Worm (Caenorhabditis elegans) whole organism, L4 larva: Measurements from ENCODE around the gene srd-40.
A peak's percentile ranks its signal among the peaks of the same experiment; 100 is the strongest.
"Not testable (repeated sequence)": the region's sequence is repeated elsewhere in the genome, so short reads cannot be mapped to it uniquely, and the experiment has no call there.

Experiments used
- D1046.2 ChIP-seq: fragments of 200-800 bp; sonication (Bioruptor generic); IDR thresholded peaks from 2 replicates; pipeline ENCODE4 v1.3.6; 2022; ENCODE audit warnings: missing genetic modification characterization, missing compliant biosample characterization
- F44E2.7 ChIP-seq: fragments of 200-800 bp; sonication (Bioruptor generic); IDR thresholded peaks from 2 replicates; pipeline ENCODE4 v2.1.2; 2022; ENCODE audit warnings: missing genetic modification characterization, missing compliant biosample characterization
- Y105C5A.15 ChIP-seq: fragments of 200-800 bp; sonication (Bioruptor generic); IDR thresholded peaks from 2 replicates; pipeline ENCODE4 v1.3.6; 2022; ENCODE audit warnings: missing genetic modification characterization, missing compliant biosample characterization
- Y5F2A.4 ChIP-seq: fragments of 200-800 bp; sonication (Bioruptor generic); optimal IDR thresholded peaks from 2 replicates; lab custom pipeline; 2018; ENCODE audit warnings: mild to moderate bottlenecking, missing genetic modification characterization, missing compliant biosample characterization
- ZK337.2 ChIP-seq: fragments of 200-800 bp; sonication (Bioruptor generic); IDR thresholded peaks from 2 replicates; pipeline ENCODE4 v1.3.6; 2022; ENCODE audit warnings: missing genetic modification reagents, missing genetic modification characterization, missing compliant biosample characterization
- arid-1 ChIP-seq: fragments of 200-800 bp; sonication (Bioruptor generic); conservative IDR thresholded peaks from 2 replicates; pipeline ENCODE4 v1.3.6; 2022; ENCODE audit warnings: missing genetic modification reagents, missing genetic modification characterization, missing compliant biosample characterization
- ceh-28 ChIP-seq: fragments of 150-350 bp; optimal IDR thresholded peaks from 2 replicates; lab custom pipeline; 2014; ENCODE audit warnings: missing biosample characterization, missing genetic modification reagents, missing genetic modification characterization
- ceh-44 ChIP-seq: fragments of 200-800 bp; sonication (Bioruptor generic); IDR thresholded peaks from 2 replicates; pipeline ENCODE4 v1.3.6; 2022; ENCODE audit warnings: missing genetic modification reagents, missing genetic modification characterization, missing compliant biosample characterization
- ceh-62 ChIP-seq: sonication (generic microtip); optimal IDR thresholded peaks from 2 replicates; lab custom pipeline; 2017; ENCODE audit warnings: missing biosample characterization, missing genetic modification characterization
- ceh-82 ChIP-seq: sonication (generic microtip); optimal IDR thresholded peaks from 2 replicates; lab custom pipeline; 2017; ENCODE audit warnings: missing biosample characterization, missing genetic modification characterization
- daf-12 ChIP-seq: fragments of 150-350 bp; optimal IDR thresholded peaks from 2 replicates; lab custom pipeline; 2014; ENCODE audit warnings: missing biosample characterization, missing genetic modification reagents, missing genetic modification characterization
- daf-19 ChIP-seq: fragments of 200-800 bp; sonication (Bioruptor generic); conservative IDR thresholded peaks from 2 replicates; pipeline ENCODE4 v1.3.6; 2022; ENCODE audit warnings: missing genetic modification characterization, missing compliant biosample characterization
- dmd-8 ChIP-seq: fragments of 200-800 bp; sonication (Bioruptor generic); IDR thresholded peaks from 2 replicates; pipeline ENCODE4 v1.3.6; 2022; ENCODE audit warnings: missing genetic modification characterization, missing compliant biosample characterization
- dmd-9 ChIP-seq: fragments of 200-800 bp; sonication (Bioruptor generic); IDR thresholded peaks from 2 replicates; pipeline ENCODE4 v1.3.6; 2022; ENCODE audit warnings: missing genetic modification reagents, missing genetic modification characterization, missing compliant biosample characterization
- duxl-1 ChIP-seq: sonication (generic microtip); optimal IDR thresholded peaks from 2 replicates; lab custom pipeline; 2016; ENCODE audit warnings: mild to moderate bottlenecking, missing genetic modification characterization, moderate library complexity, missing compliant biosample characterization; ENCODE audit not compliant: poor library complexity
- dve-1 ChIP-seq: sonication (generic microtip); optimal IDR thresholded peaks from 2 replicates; lab custom pipeline; 2017; ENCODE audit warnings: antibody characterized with exemption, mild to moderate bottlenecking, missing genetic modification characterization, missing compliant biosample characterization; ENCODE audit not compliant: insufficient read depth
- egl-43 ChIP-seq: fragments of 200-800 bp; sonication (Bioruptor generic); IDR thresholded peaks from 2 replicates; pipeline ENCODE4 v1.3.6; 2022; ENCODE audit warnings: missing genetic modification reagents, missing genetic modification characterization, missing compliant biosample characterization
- fos-1 ChIP-seq: fragments of 150-350 bp; optimal IDR thresholded peaks from 2 replicates; lab custom pipeline; 2014; ENCODE audit warnings: missing biosample characterization, missing genetic modification characterization
- hlh-30 ChIP-seq: sonication (generic microtip); optimal IDR thresholded peaks from 2 replicates; lab custom pipeline; 2017; ENCODE audit warnings: antibody characterized with exemption, mild to moderate bottlenecking, missing genetic modification characterization, missing compliant biosample characterization; ENCODE audit not compliant: insufficient read depth
- hmg-1.1 ChIP-seq: fragments of 200-800 bp; sonication (Bioruptor generic); IDR thresholded peaks from 2 replicates; pipeline ENCODE4 v1.3.6; 2022; ENCODE audit warnings: missing genetic modification reagents, missing genetic modification characterization, missing compliant biosample characterization
- jun-1 ChIP-seq: fragments of 150-350 bp; optimal IDR thresholded peaks from 2 replicates; lab custom pipeline; 2014; ENCODE audit warnings: missing biosample characterization, missing genetic modification reagents, missing genetic modification characterization
- lin-38 ChIP-seq: fragments of 200-800 bp; sonication (Bioruptor generic); IDR thresholded peaks from 2 replicates; pipeline ENCODE4 v1.3.6; 2022; ENCODE audit warnings: missing genetic modification reagents, missing genetic modification characterization, missing compliant biosample characterization
- lin-39 ChIP-seq: fragments of 150-350 bp; optimal IDR thresholded peaks from 2 replicates; lab custom pipeline; 2014; ENCODE audit warnings: missing biosample characterization, missing genetic modification reagents, missing genetic modification characterization
- mxl-2 ChIP-seq: fragments of 200-800 bp; sonication (Bioruptor generic); conservative IDR thresholded peaks from 2 replicates; pipeline ENCODE4 v1.3.6; 2022; ENCODE audit warnings: missing genetic modification reagents, missing genetic modification characterization, missing compliant biosample characterization
- nhr-111 ChIP-seq: fragments of 200-800 bp; sonication (Bioruptor generic); optimal IDR thresholded peaks from 2 replicates; lab custom pipeline; 2018; ENCODE audit warnings: mild to moderate bottlenecking, missing genetic modification characterization, missing compliant biosample characterization
- nhr-237 ChIP-seq: sonication (generic microtip); optimal IDR thresholded peaks from 2 replicates; lab custom pipeline; 2017; ENCODE audit warnings: missing biosample characterization, missing genetic modification characterization
- pha-4 ChIP-seq, 2 experiments: fragments of 150-350 bp in 1 of 2; fragments of 200-800 bp in 1 of 2; sonication (Bioruptor generic) in 1 of 2; IDR thresholded peaks in 1 of 2; optimal IDR thresholded peaks in 1 of 2; 2 replicates each; pipeline versions ENCODE4 v1.3.6 to Lab custom; 2014 to 2022; ENCODE audit warnings: missing genetic modification characterization in 2 of 2, missing genetic modification reagents in 2 of 2, missing biosample characterization in 1 of 2, missing compliant biosample characterization in 1 of 2
- saeg-2 ChIP-seq: fragments of 200-800 bp; sonication (Bioruptor generic); IDR thresholded peaks from 2 replicates; pipeline ENCODE4 v1.3.6; 2022; ENCODE audit warnings: missing genetic modification reagents, missing genetic modification characterization, missing compliant biosample characterization
- sdz-12 ChIP-seq: fragments of 200-800 bp; sonication (Bioruptor generic); optimal IDR thresholded peaks from 2 replicates; lab custom pipeline; 2018; ENCODE audit warnings: mild to moderate bottlenecking, missing genetic modification characterization, missing compliant biosample characterization
- snpc-1.2 ChIP-seq: fragments of 200-800 bp; sonication (Bioruptor generic); IDR thresholded peaks from 2 replicates; pipeline ENCODE4 v1.3.6; 2022; ENCODE audit warnings: missing genetic modification reagents, missing genetic modification characterization, missing compliant biosample characterization
- tag-97 ChIP-seq: fragments of 200-800 bp; sonication (Bioruptor generic); IDR thresholded peaks from 2 replicates; pipeline ENCODE4 v1.3.6; 2022; ENCODE audit warnings: missing genetic modification characterization, missing compliant biosample characterization
- unc-130 ChIP-seq: sonication (generic microtip); optimal IDR thresholded peaks from 2 replicates; lab custom pipeline; 2016; ENCODE audit warnings: missing genetic modification reagents, missing genetic modification characterization, missing compliant biosample characterization
- unc-62 ChIP-seq, 3 experiments: fragments of 150-350 bp in 1 of 3; sonication (generic microtip); optimal IDR thresholded peaks in 2 of 3; peaks in 1 of 3; 1 replicate in 1 of 3; 2 replicates in 2 of 3; lab custom pipeline; 2014 to 2017; ENCODE audit warnings: missing biosample characterization in 3 of 3, missing genetic modification characterization in 3 of 3, missing genetic modification reagents in 3 of 3, missing genotype in 1 of 3
- vab-7 ChIP-seq: fragments of 200-800 bp; sonication (Bioruptor generic); IDR thresholded peaks from 2 replicates; pipeline ENCODE4 v1.3.6; 2022; ENCODE audit warnings: missing genetic modification reagents, missing genetic modification characterization, missing compliant biosample characterization
- zfp-3 ChIP-seq: fragments of 200-800 bp; sonication (Bioruptor generic); conservative IDR thresholded peaks from 2 replicates; pipeline ENCODE4 v1.3.6; 2022; ENCODE audit warnings: missing genetic modification reagents, missing genetic modification characterization, missing compliant biosample characterization
- ztf-11 ChIP-seq: fragments of 150-350 bp; optimal IDR thresholded peaks from 2 replicates; lab custom pipeline; 2014; ENCODE audit warnings: missing biosample characterization, missing genetic modification characterization
- ztf-7 ChIP-seq: fragments of 150-350 bp; optimal IDR thresholded peaks from 2 replicates; lab custom pipeline; 2014; ENCODE audit warnings: missing biosample characterization, missing genetic modification characterization

srd-40 gene

ce11 chrX:12294263-12294662 lies 29.3 kb upstream of the srd-40 start, which contains the start of gene W06D11.1:
TSS of gene W06D11.1 (plus strand) at chrX:12294563.
- TF ChIP-seq F44E2.7 (GFP tag; lab: Robert Waterston, UW) = no peak
- TF ChIP-seq saeg-2 (GFP tag; lab: Robert Waterston, UW) = no peak
- no peak for TF ChIP-seq hlh-30 (tag; lab: Kevin White, UChicago)
- no peak for TF ChIP-seq ceh-82
- no peak for TF ChIP-seq duxl-1 (tag; lab: Kevin White, UChicago)
- TF ChIP-seq hmg-1.1 (GFP tag; lab: Robert Waterston, UW) = no peak
- TF ChIP-seq unc-62 (GFP tag; optimal IDR thresholded peaks at IDR 0.05 in 1 of 2; lab: Kevin White, UChicago) = peak in 1 of 2 experiments; percentile 61
- no peak for TF ChIP-seq unc-62 (tag; optimal IDR thresholded peaks at IDR 0.05; lab: Kevin White, UChicago)
- no peak for TF ChIP-seq lin-39 (tag; lab: Kevin White, UChicago)

ce11 chrX:12296392-12296791 lies 27.1 kb upstream of the srd-40 start, which contains the start of gene W06D11.2:
TSS of gene W06D11.2 (minus strand) at chrX:12296730.
- TF ChIP-seq Y5F2A.4 (GFP tag; lab: Kevin White, UChicago) = no peak
- TF ChIP-seq lin-38 (GFP tag; lab: Robert Waterston, UW) = no peak
- peak in 1 of 2 experiments; percentile 96 for TF ChIP-seq unc-62 (GFP tag; optimal IDR thresholded peaks at IDR 0.05 in 1 of 2; lab: Kevin White, UChicago)
- TF ChIP-seq unc-62 (tag; optimal IDR thresholded peaks at IDR 0.05; lab: Kevin White, UChicago) = no peak
- no peak for TF ChIP-seq ztf-11 (tag; lab: Kevin White, UChicago)
- no peak for TF ChIP-seq hlh-30 (tag; lab: Kevin White, UChicago)
- TF ChIP-seq, all 104 proteins: peak for 1

- no peak for TF ChIP-seq nhr-111 (GFP tag; lab: Kevin White, UChicago)
- TF ChIP-seq dmd-8 = no peak
- no peak for TF ChIP-seq zfp-3 (GFP tag; lab: Robert Waterston, UW)
- no peak for TF ChIP-seq pha-4 (GFP tag; IDR thresholded peaks at IDR 0.05; lab: Robert Waterston, UW)
- TF ChIP-seq pha-4 (tag; optimal IDR thresholded peaks at IDR 0.05; lab: Kevin White, UChicago) = no peak
- no peak for TF ChIP-seq arid-1 (GFP tag; lab: Robert Waterston, UW)
- no peak for TF ChIP-seq sdz-12 (GFP tag; lab: Kevin White, UChicago)
- no peak for TF ChIP-seq ztf-7 (tag; lab: Kevin White, UChicago)
These were observed 25.2 kb upstream of the srd-40 start, which contains the start of gene W06D11.3 for ce11 chrX:12298324-12298723. TSS of gene W06D11.3 (plus strand) at chrX:12298683.

- TF ChIP-seq dve-1 (tag; lab: Kevin White, UChicago) = no peak
- no peak for TF ChIP-seq daf-12
- TF ChIP-seq ztf-11 (tag; lab: Kevin White, UChicago) = no peak
- TF ChIP-seq jun-1 (tag; lab: Kevin White, UChicago) = no peak
- TF ChIP-seq snpc-1.2 (GFP tag; lab: Robert Waterston, UW) = no peak
- no peak for TF ChIP-seq duxl-1 (tag; lab: Kevin White, UChicago)
- no peak for TF ChIP-seq daf-19 (GFP tag; lab: Robert Waterston, UW)
- no peak for TF ChIP-seq unc-130 (GFP tag; lab: Kevin White, UChicago)
- TF ChIP-seq, all 104 proteins: peak for 0
These were observed 23.7 kb upstream of the srd-40 start, which contains the start of gene W06D11.5 for ce11 chrX:12299834-12300233. TSS of gene W06D11.5 (plus strand) at chrX:12300134.

- not testable (repeated sequence) for TF ChIP-seq dmd-9 (GFP tag; lab: Robert Waterston, UW); mxl-2 (GFP tag; lab: Robert Waterston, UW); unc-130 (GFP tag; lab: Kevin White, UChicago)
- TF ChIP-seq, all 104 proteins: peak for 0; not testable (repeated sequence) for 104
These were observed 20.8 kb upstream of the srd-40 start, which contains the start of gene dot-1.3 for ce11 chrX:12302755-12303154. TSS of gene dot-1.3 (minus strand) at chrX:12302855.

- TF ChIP-seq F44E2.7 (GFP tag; lab: Robert Waterston, UW) (no peak), vab-7 (GFP tag; lab: Robert Waterston, UW) (no peak), ZK337.2 (no peak), tag-97 (no peak), egl-43 (GFP tag; lab: Robert Waterston, UW) (no peak), ceh-28 (tag; lab: Kevin White, UChicago) (no peak), arid-1 (GFP tag; lab: Robert Waterston, UW) (0 out of 2 replicates have a peak, but pooled peaks have one; percentile 13), fos-1 (no peak), ceh-44 (GFP tag; lab: Robert Waterston, UW) (peak; percentile 47; the same call in 1 of the 2 replicates), ceh-62 (no peak), D1046.2 (0 out of 2 replicates have a peak, but pooled peaks have one; percentile 31), nhr-237 (tag; lab: Kevin White, UChicago) (no peak), Y105C5A.15 (GFP tag; lab: Robert Waterston, UW) (no peak), daf-12 (no peak)
These were observed 19.3 kb upstream of the srd-40 start for ce11 chrX:12304231-12304630.
